Fruit fly (Drosophila melanogaster) whole organism, embryonic: ENCODE measurements around the gene Ubc7.

Source experiments
- CG10979 ChIP-seq: fragments of 200-800 bp; sonication (Bioruptor generic); optimal IDR thresholded peaks from 2 replicates; lab custom pipeline; 2018; ENCODE audit warnings: missing biosample characterization, mild to moderate bottlenecking, missing genetic modification characterization, moderate library complexity
- CG11695 ChIP-seq: fragments of 200-800 bp; sonication (Bioruptor generic); IDR thresholded peaks from 3 replicates; pipeline ENCODE4 v1.3.6; 2022; ENCODE audit warnings: missing biosample characterization, missing genetic modification characterization
- CG12104 ChIP-seq: fragments of 200-800 bp; sonication (Bioruptor generic); optimal IDR thresholded peaks from 3 replicates; lab custom pipeline; 2016; ENCODE audit warnings: missing biosample characterization, missing genetic modification characterization
- CG13287 ChIP-seq: fragments of 200-800 bp; sonication (Bioruptor generic); IDR thresholded peaks from 2 replicates; pipeline ENCODE4 v1.3.6; 2022; ENCODE audit warnings: missing biosample characterization, missing genetic modification characterization; ENCODE audit not compliant: partially characterized antibody
- CG15073 ChIP-seq: fragments of 200-800 bp; sonication (Bioruptor generic); optimal IDR thresholded peaks from 2 replicates; lab custom pipeline; 2016; ENCODE audit warnings: missing biosample characterization, missing genetic modification characterization
- CG15696 ChIP-seq: fragments of 200-800 bp; sonication (Bioruptor generic); optimal IDR thresholded peaks from 2 replicates; lab custom pipeline; 2019; ENCODE audit warnings: missing biosample characterization, mild to moderate bottlenecking, missing genetic modification characterization, moderate library complexity
- CG1602 ChIP-seq: fragments of 200-800 bp; sonication (Bioruptor generic); optimal IDR thresholded peaks from 3 replicates; lab custom pipeline; 2016; ENCODE audit warnings: missing biosample characterization, missing genetic modification characterization
- CG2678 ChIP-seq: fragments of 200-800 bp; sonication (Bioruptor generic); optimal IDR thresholded peaks from 3 replicates; lab custom pipeline; 2019; ENCODE audit warnings: missing biosample characterization, mild to moderate bottlenecking, missing genetic modification characterization, moderate library complexity
- CG2875 ChIP-seq: fragments of 200-800 bp; sonication (Bioruptor generic); optimal IDR thresholded peaks from 2 replicates; lab custom pipeline; 2017; ENCODE audit warnings: missing biosample characterization, mild to moderate bottlenecking, missing genetic modification characterization, missing genetic modification reagents
- CG43689 ChIP-seq: fragments of 200-800 bp; sonication (Bioruptor generic); IDR thresholded peaks from 2 replicates; pipeline ENCODE4 v1.3.6; 2022; ENCODE audit warnings: missing biosample characterization, missing genetic modification characterization
- CG4617 ChIP-seq: fragments of 200-800 bp; sonication (Bioruptor generic); optimal IDR thresholded peaks from 3 replicates; lab custom pipeline; 2016; ENCODE audit warnings: missing biosample characterization, missing genetic modification characterization, borderline replicate concordance
- CG7372 ChIP-seq: fragments of 200-800 bp; sonication (Bioruptor generic); IDR thresholded peaks from 2 replicates; pipeline ENCODE4 v1.3.6; 2022; ENCODE audit warnings: missing biosample characterization, missing genetic modification characterization
- CG8388 ChIP-seq: fragments of 200-800 bp; sonication (Bioruptor generic); optimal IDR thresholded peaks from 2 replicates; lab custom pipeline; 2019; ENCODE audit warnings: missing biosample characterization, mild to moderate bottlenecking, missing genetic modification characterization, moderate library complexity
- CG8924 ChIP-seq: fragments of 200-800 bp; optimal IDR thresholded peaks from 3 replicates; lab custom pipeline; 2019; ENCODE audit warnings: missing biosample characterization, mild to moderate bottlenecking, missing genetic modification characterization, moderate library complexity
- CG9437 ChIP-seq: fragments of 200-800 bp; sonication (Bioruptor generic); optimal IDR thresholded peaks from 2 replicates; lab custom pipeline; 2018; ENCODE audit warnings: missing biosample characterization, mild to moderate bottlenecking, missing genetic modification characterization
- CG9797 ChIP-seq: fragments of 200-800 bp; sonication (Bioruptor generic); optimal IDR thresholded peaks from 3 replicates; lab custom pipeline; 2018; ENCODE audit warnings: missing biosample characterization, mild to moderate bottlenecking, missing genetic modification characterization
- CkIIα-i1 ChIP-seq: fragments of 200-800 bp; sonication (Bioruptor generic); IDR thresholded peaks from 2 replicates; pipeline ENCODE4 v1.3.6; 2022; ENCODE audit warnings: missing biosample characterization, missing genetic modification characterization
- Dad ChIP-seq: fragments of 200-800 bp; sonication (Bioruptor generic); optimal IDR thresholded peaks from 3 replicates; lab custom pipeline; 2016; ENCODE audit warnings: missing biosample characterization, missing genetic modification characterization
- Dfd ChIP-seq, 2 experiments: fragments of >200 bp; optimal IDR thresholded peaks; 2 replicates each; lab custom pipeline; 2017; ENCODE audit warnings: missing biosample characterization in 2 of 2, missing genetic modification characterization in 2 of 2
- Hr51 ChIP-seq, 2 experiments: fragments of 200-800 bp; sonication (Bioruptor generic); optimal IDR thresholded peaks; 2 replicates in 1 of 2; 3 replicates in 1 of 2; lab custom pipeline; 2016 to 2018; ENCODE audit warnings: missing biosample characterization in 2 of 2, missing genetic modification characterization in 2 of 2, mild to moderate bottlenecking in 1 of 2, moderate library complexity in 1 of 2
- Lpt ChIP-seq: fragments of >200 bp; optimal IDR thresholded peaks from 2 replicates; lab custom pipeline; 2018; ENCODE audit warnings: missing biosample characterization, missing genetic modification characterization
- MESR4 ChIP-seq: fragments of 200-800 bp; sonication (Bioruptor generic); optimal IDR thresholded peaks from 2 replicates; lab custom pipeline; 2018; ENCODE audit warnings: missing biosample characterization, mild to moderate bottlenecking, missing genetic modification characterization, moderate library complexity
- Mes4 ChIP-seq: fragments of 200-800 bp; sonication (Bioruptor generic); optimal IDR thresholded peaks from 2 replicates; lab custom pipeline; 2016; ENCODE audit warnings: missing biosample characterization, missing genetic modification characterization
- Opbp ChIP-seq: fragments of 200-800 bp; sonication (Bioruptor generic); IDR thresholded peaks from 3 replicates; pipeline ENCODE4 v1.3.6; 2022; ENCODE audit warnings: missing biosample characterization, missing genetic modification characterization; ENCODE audit not compliant: partially characterized antibody
- Pdp1 ChIP-seq, 2 experiments: fragments of 200-800 bp; sonication (Bioruptor generic); optimal IDR thresholded peaks; 3 replicates each; lab custom pipeline; 2016; ENCODE audit warnings: missing biosample characterization in 2 of 2, missing genetic modification characterization in 2 of 2, mild to moderate bottlenecking in 1 of 2, moderate library complexity in 1 of 2
- Rx ChIP-seq: fragments of 200-800 bp; sonication (Bioruptor generic); IDR thresholded peaks from 2 replicates; pipeline ENCODE4 v1.3.6; 2022; ENCODE audit warnings: missing biosample characterization, missing genetic modification characterization
- Six4 ChIP-seq: fragments of 200-800 bp; sonication (Bioruptor generic); optimal IDR thresholded peaks from 2 replicates; lab custom pipeline; 2016; ENCODE audit warnings: missing biosample characterization, missing genetic modification characterization
- bcd ChIP-seq: fragments of 200-800 bp; sonication (Bioruptor generic); optimal IDR thresholded peaks from 2 replicates; lab custom pipeline; 2017; ENCODE audit warnings: missing biosample characterization, mild to moderate bottlenecking, missing genetic modification characterization
- bsh ChIP-seq, 2 experiments: fragments of 200-800 bp; sonication (Bioruptor generic); optimal IDR thresholded peaks; 2 replicates each; lab custom pipeline; 2017 to 2018; ENCODE audit warnings: mild to moderate bottlenecking in 2 of 2, missing biosample characterization in 2 of 2, missing genetic modification characterization in 2 of 2, moderate library complexity in 1 of 2
- chif ChIP-seq, 2 experiments: fragments of 200-800 bp; sonication (Bioruptor generic); optimal IDR thresholded peaks; 3 replicates each; lab custom pipeline; 2016; ENCODE audit warnings: missing biosample characterization in 2 of 2, missing genetic modification characterization in 2 of 2
- chinmo ChIP-seq: fragments of 200-800 bp; sonication (Bioruptor generic); IDR thresholded peaks from 4 replicates; pipeline ENCODE4 v1.3.6; 2022; ENCODE audit warnings: missing biosample characterization, missing genetic modification characterization; ENCODE audit not compliant: partially characterized antibody
- corto ChIP-seq: fragments of 200-800 bp; sonication (Bioruptor generic); optimal IDR thresholded peaks from 2 replicates; lab custom pipeline; 2016; ENCODE audit warnings: missing biosample characterization, mild to moderate bottlenecking, missing genetic modification characterization, moderate library complexity
- croc ChIP-seq: fragments of 200-800 bp; sonication (Bioruptor generic); conservative IDR thresholded peaks from 3 replicates; pipeline ENCODE4 v1.3.6; 2022; ENCODE audit warnings: missing biosample characterization, missing genetic modification characterization
- crp ChIP-seq, 2 experiments: fragments of 200-800 bp; sonication (Bioruptor generic); optimal IDR thresholded peaks; 2 replicates in 1 of 2; 3 replicates in 1 of 2; lab custom pipeline; 2017; ENCODE audit warnings: missing biosample characterization in 2 of 2, missing genetic modification characterization in 2 of 2, mild to moderate bottlenecking in 1 of 2, moderate library complexity in 1 of 2
- emc ChIP-seq: fragments of 200-800 bp; sonication (Bioruptor generic); optimal IDR thresholded peaks from 2 replicates; lab custom pipeline; 2016; ENCODE audit warnings: missing biosample characterization, missing genetic modification characterization
- fd64A ChIP-seq: fragments of 200-800 bp; sonication (Bioruptor generic); optimal IDR thresholded peaks from 3 replicates; lab custom pipeline; 2018; ENCODE audit warnings: missing biosample characterization, mild to moderate bottlenecking, missing genetic modification characterization
- gsb ChIP-seq: fragments of 200-800 bp; sonication (Bioruptor generic); IDR thresholded peaks from 2 replicates; pipeline ENCODE4 v1.3.6; 2022; ENCODE audit warnings: missing biosample characterization, missing genetic modification characterization
- jumu ChIP-seq: fragments of 200-800 bp; sonication (Bioruptor generic); optimal IDR thresholded peaks from 3 replicates; lab custom pipeline; 2016; ENCODE audit warnings: missing biosample characterization, missing genetic modification characterization
- kni ChIP-seq: fragments of 200-800 bp; sonication (Bioruptor generic); optimal IDR thresholded peaks from 3 replicates; lab custom pipeline; 2017; ENCODE audit warnings: mild to moderate bottlenecking, missing biosample characterization, missing genetic modification reagents, missing genetic modification characterization
- lola ChIP-seq, 3 experiments: fragments of >200 bp in 2 of 3; fragments of 200-800 bp in 1 of 3; sonication (Bioruptor generic) in 1 of 3; optimal IDR thresholded peaks; 2 replicates each; lab custom pipeline; 2017 to 2019; ENCODE audit warnings: missing biosample characterization in 3 of 3, missing genetic modification characterization in 3 of 3, mild to moderate bottlenecking in 1 of 3, moderate library complexity in 1 of 3
- nerfin-2 ChIP-seq: fragments of 200-800 bp; sonication (Bioruptor generic); IDR thresholded peaks from 2 replicates; pipeline ENCODE4 v1.3.6; 2022; ENCODE audit warnings: missing biosample characterization, missing genetic modification characterization; ENCODE audit not compliant: partially characterized antibody
- nom ChIP-seq: fragments of 200-800 bp; sonication (Bioruptor generic); optimal IDR thresholded peaks from 2 replicates; lab custom pipeline; 2017; ENCODE audit warnings: missing biosample characterization, missing genetic modification characterization, mild to moderate bottlenecking, moderate library complexity, missing genetic modification reagents
- pros ChIP-seq: fragments of 200-800 bp; sonication (Bioruptor generic); optimal IDR thresholded peaks from 3 replicates; lab custom pipeline; 2019; ENCODE audit warnings: missing biosample characterization, mild to moderate bottlenecking, missing genetic modification characterization, moderate library complexity
- slbo ChIP-seq: fragments of 200-800 bp; sonication (Bioruptor generic); IDR thresholded peaks from 2 replicates; pipeline ENCODE4 v1.3.6; 2022; ENCODE audit warnings: missing biosample characterization, missing genetic modification characterization
- ttk ChIP-seq: fragments of 200-800 bp; sonication (Bioruptor generic); IDR thresholded peaks from 2 replicates; pipeline ENCODE4 v2.1.2; 2022; ENCODE audit warnings: missing biosample characterization, missing genetic modification characterization
- wdn ChIP-seq: fragments of 200-800 bp; sonication (Bioruptor generic); IDR thresholded peaks from 2 replicates; pipeline ENCODE4 v1.3.6; 2022; ENCODE audit warnings: missing biosample characterization, missing genetic modification characterization
- zf30C ChIP-seq: fragments of 200-800 bp; sonication (Bioruptor generic); optimal IDR thresholded peaks from 3 replicates; lab custom pipeline; 2018; ENCODE audit warnings: missing biosample characterization, mild to moderate bottlenecking, missing genetic modification characterization

Gene Ubc7

dm6 chrX:16640260-16641100 is 47.0 kb downstream of the Ubc7 start, which contains the start of the genes SNRPG and mthl1 (continued):
- TF ChIP-seq corto (GFP tag; lab: Kevin White, UChicago) (no peak), MESR4 (GFP tag; lab: Kevin White, UChicago) (peak; percentile 34), CG4617 (peak; percentile 34), Hr51 (GFP tag; optimal IDR thresholded peaks at IDR 0.05; lab: Kevin White, UChicago) (peak; percentile 75 to 80), CG15696 (tag; lab: Kevin White, UChicago) (peak; percentile 49), CG2875 (GFP tag; lab: Kevin White, UChicago) (no peak), CG9797 (peak; percentile 82), nerfin-2 (GFP tag; lab: Robert Waterston, UW) (no peak), CG8924 (tag; lab: Kevin White, UChicago) (peak; percentile 36), CG15073 (GFP tag; lab: Kevin White, UChicago) (peak; percentile 44), CkIIα-i1 (GFP tag; lab: Robert Waterston, UW) (peak; percentile 68; the same call in 1 of the 2 replicates), zf30C (GFP tag; lab: Kevin White, UChicago) (peak; percentile 29), fd64A (peak; percentile 51), lola (GFP tag; optimal IDR thresholded peaks at IDR 0.05; lab: Kevin White, UChicago) (peak in 2 of 3 experiments; percentile 55 to 74), CG13287 (peak; percentile 73), kni (GFP tag; lab: Kevin White, UChicago) (no peak), CG7372 (GFP tag; lab: Robert Waterston, UW) (peak; percentile 90), Dad (GFP tag; lab: Kevin White, UChicago) (peak; percentile 70), pros (GFP tag; lab: Kevin White, UChicago) (no peak), Dfd (GFP tag; optimal IDR thresholded peaks at IDR 0.05; lab: Kevin White, UChicago) (peak in 1 of 2 experiments; percentile 65), emc (peak; percentile 70), gsb (GFP tag; lab: Robert Waterston, UW) (peak; percentile 84), CG9437 (GFP tag; lab: Kevin White, UChicago) (peak; percentile 56), Six4 (peak; percentile 33), Lpt (GFP tag; lab: Kevin White, UChicago) (no peak), Rx (peak; percentile 91), Mes4 (GFP tag; lab: Kevin White, UChicago) (peak; percentile 32), nom (GFP tag; lab: Kevin White, UChicago) (peak; percentile 31), CG10979 (tag; lab: Kevin White, UChicago) (peak; percentile 47), CG43689 (GFP tag; lab: Robert Waterston, UW) (peak; percentile 83), CG2678 (tag; lab: Kevin White, UChicago) (peak; percentile 78), CG1602 (peak; percentile 80), crp (GFP tag; optimal IDR thresholded peaks at IDR 0.05; lab: Kevin White, UChicago) (peak in 1 of 2 experiments; percentile 30), wdn (peak; percentile 90), chif (GFP tag; optimal IDR thresholded peaks at IDR 0.05; lab: Kevin White, UChicago) (peak; percentile 58 to 73), croc (peak; percentile 74), CG8388 (peak; percentile 38), bsh (GFP tag; optimal IDR thresholded peaks at IDR 0.05; lab: Kevin White, UChicago) (peak in 1 of 2 experiments; percentile 64), ttk (GFP tag; lab: Robert Waterston, UW) (peak; percentile 93), Opbp (GFP tag; lab: Robert Waterston, UW) (peak; percentile 70), slbo (GFP tag; lab: Robert Waterston, UW) (peak; percentile 97), Pdp1 (GFP tag; optimal IDR thresholded peaks at IDR 0.05; lab: Kevin White, UChicago) (peak; percentile 70 to 80), chinmo (GFP tag; lab: Robert Waterston, UW) (peak; percentile 72; the same call in 2 of the 4 replicates), CG12104 (peak; percentile 54), CG11695 (GFP tag; lab: Robert Waterston, UW) (peak; percentile 79), jumu (peak; percentile 86), bcd (GFP tag; lab: Kevin White, UChicago) (peak; percentile 87)
